Worm (Caenorhabditis elegans) whole organism, L4 larva: ENCODE data around the gene F21C10.18.

Experiments used
- F37D6.2 ChIP-seq: sonication (generic microtip); optimal IDR thresholded peaks from 2 replicates; lab custom pipeline; 2016; ENCODE audit warnings: mild to moderate bottlenecking, missing genetic modification characterization, missing compliant biosample characterization
- R02D3.7 ChIP-seq: fragments of 150-350 bp; sonication (generic microtip); optimal IDR thresholded peaks from 3 replicates; lab custom pipeline; 2014; ENCODE audit warnings: missing biosample characterization, missing genetic modification characterization
- Y48G9A.11 ChIP-seq: fragments of 200-800 bp; sonication (Bioruptor generic); IDR thresholded peaks from 2 replicates; pipeline ENCODE4 v1.3.6; 2022; ENCODE audit warnings: missing genetic modification reagents, missing genetic modification characterization, missing compliant biosample characterization
- ama-1 ChIP-seq: fragments of 150-350 bp; optimal IDR thresholded peaks from 2 replicates; lab custom pipeline; 2014; ENCODE audit warnings: inconsistent platforms, mixed read lengths
- cey-2 ChIP-seq: sonication (generic microtip); optimal IDR thresholded peaks from 3 replicates; lab custom pipeline; 2017; ENCODE audit warnings: missing genetic modification characterization, mild to moderate bottlenecking, missing compliant biosample characterization, antibody characterized with exemption, borderline replicate concordance; ENCODE audit not compliant: insufficient read depth
- dmd-6 ChIP-seq: fragments of 200-800 bp; sonication (Bioruptor generic); IDR thresholded peaks from 2 replicates; pipeline ENCODE4 v1.3.6; 2022; ENCODE audit warnings: missing genetic modification reagents, missing genetic modification characterization, missing compliant biosample characterization
- dmd-8 ChIP-seq: fragments of 200-800 bp; sonication (Bioruptor generic); IDR thresholded peaks from 2 replicates; pipeline ENCODE4 v1.3.6; 2022; ENCODE audit warnings: missing genetic modification characterization, missing compliant biosample characterization
- dmd-9 ChIP-seq: fragments of 200-800 bp; sonication (Bioruptor generic); IDR thresholded peaks from 2 replicates; pipeline ENCODE4 v1.3.6; 2022; ENCODE audit warnings: missing genetic modification reagents, missing genetic modification characterization, missing compliant biosample characterization
- dve-1 ChIP-seq: sonication (generic microtip); optimal IDR thresholded peaks from 2 replicates; lab custom pipeline; 2017; ENCODE audit warnings: antibody characterized with exemption, mild to moderate bottlenecking, missing genetic modification characterization, missing compliant biosample characterization; ENCODE audit not compliant: insufficient read depth
- fos-1 ChIP-seq: fragments of 150-350 bp; optimal IDR thresholded peaks from 2 replicates; lab custom pipeline; 2014; ENCODE audit warnings: missing biosample characterization, missing genetic modification characterization
- hif-1 ChIP-seq, 2 experiments: sonication (generic microtip); optimal IDR thresholded peaks; 2 replicates each; lab custom pipeline; 2016 to 2017; ENCODE audit warnings: missing compliant biosample characterization in 2 of 2, missing genetic modification characterization in 2 of 2, missing genetic modification reagents in 2 of 2, missing genotype in 2 of 2, mild to moderate bottlenecking in 1 of 2
- hlh-11 ChIP-seq: fragments of 200-800 bp; sonication (Bioruptor generic); optimal IDR thresholded peaks from 2 replicates; lab custom pipeline; 2018; ENCODE audit warnings: mild to moderate bottlenecking, missing genetic modification characterization, missing compliant biosample characterization
- hlh-30 ChIP-seq: sonication (generic microtip); optimal IDR thresholded peaks from 2 replicates; lab custom pipeline; 2017; ENCODE audit warnings: antibody characterized with exemption, mild to moderate bottlenecking, missing genetic modification characterization, missing compliant biosample characterization; ENCODE audit not compliant: insufficient read depth
- lin-15B ChIP-seq: fragments of 150-350 bp; sonication (generic microtip); optimal IDR thresholded peaks from 3 replicates; lab custom pipeline; 2014; ENCODE audit warnings: missing biosample characterization, missing genetic modification characterization
- nhr-102 ChIP-seq: sonication (generic microtip); optimal IDR thresholded peaks from 2 replicates; lab custom pipeline; 2016; ENCODE audit warnings: mild to moderate bottlenecking, missing genetic modification characterization, moderate library complexity, missing compliant biosample characterization
- nhr-25 ChIP-seq: sonication (generic microtip); optimal IDR thresholded peaks from 2 replicates; lab custom pipeline; 2017; ENCODE audit warnings: missing genetic modification characterization, mild to moderate bottlenecking, missing compliant biosample characterization, antibody characterized with exemption, moderate library complexity, borderline replicate concordance; ENCODE audit not compliant: insufficient read depth
- nhr-28 ChIP-seq: fragments of 150-350 bp; optimal IDR thresholded peaks from 2 replicates; lab custom pipeline; 2014; ENCODE audit warnings: missing biosample characterization, missing genetic modification characterization
- nhr-48 ChIP-seq: sonication (generic microtip); optimal IDR thresholded peaks from 2 replicates; lab custom pipeline; 2016; ENCODE audit warnings: mild to moderate bottlenecking, missing genetic modification characterization, missing compliant biosample characterization
- nhr-6 ChIP-seq: fragments of 150-350 bp; optimal IDR thresholded peaks from 2 replicates; lab custom pipeline; 2014; ENCODE audit warnings: missing biosample characterization, missing genetic modification characterization
- nhr-76 ChIP-seq: fragments of 150-350 bp; optimal IDR thresholded peaks from 2 replicates; lab custom pipeline; 2014; ENCODE audit warnings: missing biosample characterization, missing genetic modification characterization
- pqm-1 ChIP-seq: sonication (generic microtip); optimal IDR thresholded peaks from 2 replicates; lab custom pipeline; 2017; ENCODE audit warnings: missing biosample characterization, missing genetic modification characterization
- saeg-2 ChIP-seq: fragments of 200-800 bp; sonication (Bioruptor generic); IDR thresholded peaks from 2 replicates; pipeline ENCODE4 v1.3.6; 2022; ENCODE audit warnings: missing genetic modification reagents, missing genetic modification characterization, missing compliant biosample characterization
- tra-1 ChIP-seq: fragments of 200-800 bp; sonication (Bioruptor generic); IDR thresholded peaks from 2 replicates; pipeline ENCODE4 v1.3.6; 2022; ENCODE audit warnings: missing genetic modification reagents, missing genetic modification characterization, missing compliant biosample characterization
- unc-62 ChIP-seq, 3 experiments: fragments of 150-350 bp in 1 of 3; sonication (generic microtip); optimal IDR thresholded peaks in 2 of 3; peaks in 1 of 3; 1 replicate in 1 of 3; 2 replicates in 2 of 3; lab custom pipeline; 2014 to 2017; ENCODE audit warnings: missing biosample characterization in 3 of 3, missing genetic modification characterization in 3 of 3, missing genetic modification reagents in 3 of 3, missing genotype in 1 of 3
- zag-1 ChIP-seq: fragments of 150-350 bp; optimal IDR thresholded peaks from 2 replicates; lab custom pipeline; 2014; ENCODE audit warnings: missing biosample characterization, missing genetic modification characterization
- ztf-7 ChIP-seq: fragments of 150-350 bp; optimal IDR thresholded peaks from 2 replicates; lab custom pipeline; 2014; ENCODE audit warnings: missing biosample characterization, missing genetic modification characterization

Gene F21C10.18

ce11 chrV:9130766-9131165 lies 22.4 kb downstream of the F21C10.18 start, which contains the start of gene F21C10.19:
Gene F21C10.19 (plus strand): TSS chrV:9131066.
- no peak for TF ChIP-seq nhr-76
- no peak for TF ChIP-seq saeg-2 (GFP tag; lab: Robert Waterston, UW)
- TF ChIP-seq ama-1 (lab: Kevin White, UChicago), result no peak
- TF ChIP-seq hlh-30 (tag; lab: Kevin White, UChicago), result no peak
- TF ChIP-seq dmd-6 (GFP tag; lab: Robert Waterston, UW), result no peak
- TF ChIP-seq fos-1 (tag; lab: Kevin White, UChicago), result no peak
- no peak for TF ChIP-seq nhr-28 (tag; lab: Kevin White, UChicago)

- TF ChIP-seq nhr-102 (tag; lab: Kevin White, UChicago), result no peak
- no peak for TF ChIP-seq nhr-6
- TF ChIP-seq cey-2 (tag; lab: Kevin White, UChicago), result no peak
- no peak for TF ChIP-seq ztf-7 (tag; lab: Kevin White, UChicago)
- TF ChIP-seq F37D6.2 (tag; lab: Kevin White, UChicago), result no peak
- no peak for TF ChIP-seq fos-1 (tag; lab: Kevin White, UChicago)
- TF ChIP-seq hif-1 (tag; optimal IDR thresholded peaks at IDR 0.05; lab: Kevin White, UChicago), result no peak
- TF ChIP-seq hlh-30 (tag; lab: Kevin White, UChicago), result no peak
- no peak for TF ChIP-seq tra-1 (GFP tag; lab: Robert Waterston, UW)
These were observed 23.7 kb downstream of the F21C10.18 start, which contains the start of gene F21C10.1 for ce11 chrV:9132043-9132442. Gene F21C10.1 (plus strand): TSS chrV:9132343.

DNA sequence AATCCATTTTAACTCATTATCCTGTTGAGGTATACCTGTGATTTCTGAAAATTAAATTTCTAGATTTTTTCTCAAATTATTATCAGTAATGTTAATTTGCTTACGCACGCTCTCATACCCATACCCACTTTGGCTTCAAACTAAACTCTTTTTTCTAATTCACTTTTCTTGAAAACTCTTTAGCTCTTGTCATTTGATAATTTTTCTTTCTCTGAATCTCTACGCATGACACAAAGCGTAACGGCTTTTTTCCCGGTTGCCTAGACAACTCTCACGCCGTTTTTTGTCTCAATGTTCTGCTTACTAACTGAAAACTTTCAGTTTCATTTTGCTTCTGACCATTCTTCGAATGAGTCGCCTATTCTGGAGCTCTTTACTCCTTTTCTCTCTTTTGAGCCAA lies 25.6 kb downstream of the F21C10.18 start, which contains the start of gene B0222.1:
B0222.1 (plus strand) TSS at position 306 of the 400 bp plus-strand sequence.
- TF ChIP-seq unc-62 (GFP tag; optimal IDR thresholded peaks at IDR 0.05 in 1 of 2; lab: Kevin White, UChicago) (peak in 1 of 2 experiments; percentile 53), unc-62 (tag; optimal IDR thresholded peaks at IDR 0.05; lab: Kevin White, UChicago) (no peak), nhr-28 (tag; lab: Kevin White, UChicago) (no peak)

DNA sequence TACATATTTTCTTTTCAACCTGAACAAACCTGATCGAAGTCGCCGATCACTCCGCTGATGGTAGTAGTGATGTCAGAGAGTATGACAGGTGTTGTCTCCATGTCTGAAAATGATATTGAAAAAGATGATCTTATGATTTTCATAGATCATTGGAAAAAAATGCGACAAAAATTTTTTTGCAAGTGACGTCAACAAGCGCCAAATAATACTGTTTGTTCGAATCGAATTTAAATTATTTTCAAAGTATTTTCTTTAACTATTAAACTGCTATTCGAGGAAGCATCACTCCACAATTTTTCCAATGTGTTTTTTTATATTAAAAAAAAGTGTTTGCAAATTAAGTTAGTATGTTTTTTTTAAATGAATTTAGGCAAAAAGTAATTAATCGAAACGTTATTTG lies 29.3 kb downstream of the F21C10.18 start, which contains the start of gene pitr-2:
pitr-2 (minus strand) TSS at position 101 of the 400 bp plus-strand sequence.
- no peak for TF ChIP-seq fos-1 (tag; lab: Kevin White, UChicago)
- no peak for TF ChIP-seq dmd-8 (GFP tag; lab: Robert Waterston, UW)
- no peak for TF ChIP-seq nhr-25 (tag; lab: Kevin White, UChicago)
- TF ChIP-seq dve-1, result no peak
- no peak for TF ChIP-seq zag-1

ce11 chrV:9141297-9141696 lies 33.0 kb downstream of the F21C10.18 start, which contains the start of gene pitr-3:
Gene pitr-3 (minus strand): TSS chrV:9141397.
- no peak for TF ChIP-seq ama-1 (lab: Kevin White, UChicago)
- no peak for TF ChIP-seq saeg-2 (GFP tag; lab: Robert Waterston, UW)
- TF ChIP-seq, all 104 proteins: peak for 0

DNA sequence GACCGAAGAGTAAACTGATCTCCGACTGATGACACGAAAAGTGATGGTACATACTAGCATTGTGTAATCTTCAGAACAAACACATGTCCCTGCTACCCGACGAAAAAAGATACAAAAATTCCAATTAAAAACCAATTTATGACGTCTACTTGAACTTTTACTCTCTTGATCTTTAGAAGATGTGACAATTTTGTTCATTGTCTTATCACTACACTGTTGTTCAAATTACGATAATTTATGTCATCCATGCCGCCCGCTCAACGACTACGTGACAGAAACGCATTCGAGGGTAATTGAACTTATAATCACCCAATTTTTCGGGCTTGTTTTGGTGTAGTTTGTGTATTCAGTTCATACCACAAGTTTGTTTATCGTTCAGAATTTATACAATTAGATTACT lies 35.6 kb downstream of the F21C10.18 start:
- TF ChIP-seq Y48G9A.11 (GFP tag; lab: Robert Waterston, UW), result no peak
- TF ChIP-seq nhr-28 (tag; lab: Kevin White, UChicago), result peak; percentile 23

DNA sequence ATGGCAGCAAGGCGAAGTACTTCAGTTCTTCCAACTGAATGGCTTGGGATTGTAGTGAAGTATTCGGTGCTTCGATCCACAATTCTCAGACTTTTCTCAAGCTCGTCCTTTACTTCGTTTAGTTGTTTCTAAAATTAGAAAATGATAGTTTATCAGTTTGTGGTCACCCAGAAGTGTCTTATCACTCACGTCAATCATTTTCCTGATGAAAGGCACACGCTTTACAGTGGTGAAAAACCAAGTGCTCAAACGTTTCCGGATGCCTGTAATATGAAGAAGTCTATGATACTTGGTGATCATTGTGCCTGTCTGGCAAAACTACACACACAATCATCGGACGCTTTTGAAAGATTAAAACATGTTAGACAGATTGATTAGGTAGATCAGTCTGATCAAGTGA lies 37.9 kb downstream of the F21C10.18 start:
- TF ChIP-seq lin-15B (tag; lab: Kevin White, UChicago) (no peak), R02D3.7 (no peak), dmd-6 (GFP tag; lab: Robert Waterston, UW) (peak; percentile 75), nhr-48 (tag; lab: Kevin White, UChicago) (no peak), dmd-9 (GFP tag; lab: Robert Waterston, UW) (no peak), hlh-11 (peak; percentile 38), pqm-1 (tag; lab: Kevin White, UChicago) (peak; percentile 23), nhr-28 (tag; lab: Kevin White, UChicago) (peak; percentile 3), tra-1 (GFP tag; lab: Robert Waterston, UW) (0 out of 2 replicates have a peak, but pooled peaks have one; percentile 17)
